Worm (Caenorhabditis elegans): ENCODE results near the gene ugt-40.

The ugt-40 gene

DNA sequence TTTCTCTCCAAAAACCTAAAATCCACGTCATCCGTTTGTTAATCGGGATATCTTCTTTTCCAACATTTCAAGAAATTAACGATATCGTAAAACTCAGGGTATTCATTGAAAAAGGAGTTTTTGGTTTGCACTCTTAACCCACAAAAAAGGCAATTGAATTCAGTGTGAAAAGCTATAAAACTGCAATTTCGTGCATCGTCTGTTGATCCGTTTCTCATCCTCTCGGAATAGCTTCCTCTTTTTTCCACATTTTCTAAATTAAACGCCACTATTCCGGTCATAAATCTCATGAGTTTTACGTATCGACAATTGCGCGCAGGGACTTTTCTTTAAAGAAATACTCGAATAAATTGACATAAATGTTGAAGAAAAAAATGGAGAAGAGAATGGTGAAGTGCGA is 29.5 kb downstream of the ugt-40 start:
- TF ChIP-seq dao-5 (tag; optimal IDR thresholded peaks at IDR 0.05) (no peak), W03F9.2 (tag; optimal IDR thresholded peaks at IDR 0.05) (no peak), him-1 (tag; optimal IDR thresholded peaks at IDR 0.05) (no peak)

DNA sequence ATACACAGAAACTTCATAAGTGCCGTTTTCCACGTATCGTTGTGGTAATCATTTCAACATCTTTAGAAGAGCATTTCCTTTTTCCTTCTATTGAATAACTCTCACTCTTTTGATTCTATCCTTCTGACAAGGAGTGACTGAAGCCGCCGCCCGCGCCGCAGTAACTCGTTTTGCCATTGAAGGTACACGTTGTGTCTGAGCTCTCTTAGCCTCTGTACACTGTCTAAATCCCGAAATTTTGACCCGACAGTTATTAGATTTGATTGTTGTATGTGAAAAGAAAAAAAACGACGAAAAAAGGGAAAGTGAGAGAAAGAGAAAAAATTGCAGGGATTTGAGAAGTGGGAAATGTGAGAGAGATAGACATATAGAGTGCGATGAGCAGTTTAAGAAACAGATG is 30.5 kb downstream of the ugt-40 start:
- TF ChIP-seq dao-5 (tag; optimal IDR thresholded peaks at IDR 0.05) (no peak), W03F9.2 (tag; optimal IDR thresholded peaks at IDR 0.05) (no peak), him-1 (tag; optimal IDR thresholded peaks at IDR 0.05) (no peak)

DNA sequence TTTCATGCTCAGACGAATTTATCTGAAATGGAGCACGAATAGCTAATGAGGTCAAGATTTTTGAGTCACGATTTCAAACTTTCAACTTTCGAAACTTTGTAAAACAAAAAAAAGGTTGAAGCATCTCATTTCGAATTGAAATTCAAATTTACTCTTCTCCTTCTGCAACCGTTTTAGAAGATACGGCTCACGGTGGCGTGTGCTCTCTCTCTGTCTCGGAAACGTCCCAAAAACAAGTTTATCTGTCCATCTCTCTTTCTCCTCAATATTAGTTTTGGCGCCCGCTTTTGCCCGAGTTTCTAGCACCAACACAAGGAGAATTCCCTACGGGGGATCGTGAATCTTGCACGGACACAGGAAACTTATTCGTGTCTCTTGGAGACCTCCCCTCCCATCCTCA is 31.4 kb downstream of the ugt-40 start:
- no peak for TF ChIP-seq W03F9.2 (tag; optimal IDR thresholded peaks at IDR 0.05)
- no peak for TF ChIP-seq dao-5 (tag; optimal IDR thresholded peaks at IDR 0.05)
- no peak for TF ChIP-seq him-1 (tag; optimal IDR thresholded peaks at IDR 0.05)

DNA sequence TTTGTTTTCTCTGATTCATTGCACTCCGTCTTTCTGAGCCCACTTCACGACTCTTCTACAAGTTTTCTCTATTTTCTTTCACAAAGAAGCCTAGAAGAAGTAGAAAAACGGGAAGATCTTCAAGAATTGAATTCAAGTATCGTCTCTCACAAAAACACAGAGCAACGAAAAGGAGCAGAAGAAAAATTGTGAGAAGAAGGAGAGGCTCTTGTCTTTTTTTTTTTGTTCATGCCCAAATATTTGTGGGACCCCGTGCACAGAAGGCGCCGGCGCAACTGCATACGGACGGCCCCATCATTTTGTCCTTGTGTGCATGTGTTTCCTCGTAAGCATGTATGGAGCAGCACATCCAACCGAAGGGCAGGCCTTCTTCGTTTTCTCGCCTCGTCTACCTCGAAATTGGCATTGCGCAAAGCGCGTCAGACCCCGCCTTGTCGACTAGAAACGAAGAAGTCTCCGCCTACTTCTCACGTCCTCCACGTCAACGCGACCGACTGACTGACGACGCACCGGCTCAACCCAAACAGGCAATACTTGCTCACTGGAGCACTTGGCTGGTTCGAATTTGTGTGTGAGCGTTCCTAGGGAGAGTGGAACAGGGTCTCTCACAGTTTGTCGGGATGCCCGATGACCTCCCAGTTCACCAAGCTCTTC is 35.1 kb downstream of the ugt-40 start:
- no peak for TF ChIP-seq W03F9.2 (tag; optimal IDR thresholded peaks at IDR 0.05)
- peak; percentile 17 for TF ChIP-seq him-1 (tag; optimal IDR thresholded peaks at IDR 0.05)
- no peak for TF ChIP-seq dao-5 (tag; optimal IDR thresholded peaks at IDR 0.05)

DNA sequence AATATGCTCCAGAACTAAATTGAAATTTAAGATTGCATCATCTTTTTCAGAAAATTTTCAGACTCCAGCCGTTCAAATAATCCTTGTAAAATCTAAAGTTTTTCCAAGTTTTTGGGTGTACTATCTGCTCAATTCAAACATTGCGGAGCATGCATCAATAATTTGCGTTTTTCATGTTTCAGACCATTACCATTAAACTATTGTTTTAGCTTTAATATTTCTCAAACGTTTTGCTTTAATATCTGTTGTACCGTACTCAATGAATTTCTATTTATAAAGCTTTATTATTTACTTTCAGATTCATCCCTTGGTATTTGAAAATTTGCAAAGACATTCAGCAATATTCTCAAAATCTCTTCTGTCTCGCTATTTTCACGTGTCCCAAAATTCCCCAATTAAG is 38.5 kb downstream of the ugt-40 start, which contains the start of gene odr-2:
Gene odr-2, plus strand, starts transcription at position 301 of the 400 bp plus-strand sequence.
- no peak for TF ChIP-seq W03F9.2 (tag; optimal IDR thresholded peaks at IDR 0.05)
- TF ChIP-seq dao-5 (tag; optimal IDR thresholded peaks at IDR 0.05) = no peak
- TF ChIP-seq him-1 (tag; optimal IDR thresholded peaks at IDR 0.05) = no peak

DNA sequence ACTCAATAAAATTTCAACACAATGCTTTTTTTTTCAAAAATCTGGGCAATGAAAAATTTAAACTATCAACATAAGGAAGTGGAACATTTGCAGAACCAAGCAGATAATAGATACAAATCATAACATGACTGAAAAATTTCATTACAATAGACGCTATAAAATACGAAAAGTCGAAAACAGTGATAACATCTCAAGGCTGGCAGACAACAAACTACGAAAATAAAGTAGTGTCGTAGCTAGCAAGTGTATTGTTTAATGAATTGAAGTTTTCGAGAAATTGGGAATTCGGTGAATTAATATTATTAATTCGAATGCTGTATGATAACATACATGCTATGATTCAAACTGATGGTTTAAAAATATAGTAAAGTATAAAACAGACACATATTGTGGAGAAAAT is 45.0 kb downstream of the ugt-40 start:
- no peak for TF ChIP-seq dao-5 (tag; optimal IDR thresholded peaks at IDR 0.05)
- TF ChIP-seq him-1 (tag; optimal IDR thresholded peaks at IDR 0.05) = no peak
- TF ChIP-seq W03F9.2 (tag; optimal IDR thresholded peaks at IDR 0.05) = no peak

DNA sequence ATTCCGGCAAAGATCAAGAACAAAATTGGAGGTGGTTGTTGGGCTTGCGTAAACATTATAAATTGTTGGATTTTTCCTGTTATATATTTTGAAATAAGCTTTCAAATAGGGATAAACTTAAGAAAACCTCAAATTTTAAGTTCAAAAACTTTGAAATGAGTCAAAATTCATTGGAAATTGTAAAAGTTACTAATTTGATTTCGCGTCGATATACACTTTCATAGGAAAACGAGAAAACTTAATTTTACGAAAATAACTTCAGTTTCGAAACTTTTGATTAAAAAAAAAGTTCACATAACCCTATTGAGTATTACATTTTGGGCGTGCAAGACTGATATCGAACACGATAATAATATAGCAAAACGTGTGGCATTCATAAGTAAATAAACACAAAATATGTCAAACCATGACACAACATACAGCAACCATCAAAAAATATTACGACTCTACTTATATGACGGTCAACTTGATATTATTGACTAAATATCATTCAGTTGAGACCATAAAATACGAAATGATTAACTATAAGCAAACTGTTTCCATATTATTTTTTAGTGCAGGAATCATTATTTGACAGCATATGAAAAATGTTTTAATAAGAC is 45.5 kb downstream of the ugt-40 start:
- TF ChIP-seq W03F9.2 (tag; optimal IDR thresholded peaks at IDR 0.05) (no peak), him-1 (tag; optimal IDR thresholded peaks at IDR 0.05) (no peak), dao-5 (tag; optimal IDR thresholded peaks at IDR 0.05) (no peak)

DNA sequence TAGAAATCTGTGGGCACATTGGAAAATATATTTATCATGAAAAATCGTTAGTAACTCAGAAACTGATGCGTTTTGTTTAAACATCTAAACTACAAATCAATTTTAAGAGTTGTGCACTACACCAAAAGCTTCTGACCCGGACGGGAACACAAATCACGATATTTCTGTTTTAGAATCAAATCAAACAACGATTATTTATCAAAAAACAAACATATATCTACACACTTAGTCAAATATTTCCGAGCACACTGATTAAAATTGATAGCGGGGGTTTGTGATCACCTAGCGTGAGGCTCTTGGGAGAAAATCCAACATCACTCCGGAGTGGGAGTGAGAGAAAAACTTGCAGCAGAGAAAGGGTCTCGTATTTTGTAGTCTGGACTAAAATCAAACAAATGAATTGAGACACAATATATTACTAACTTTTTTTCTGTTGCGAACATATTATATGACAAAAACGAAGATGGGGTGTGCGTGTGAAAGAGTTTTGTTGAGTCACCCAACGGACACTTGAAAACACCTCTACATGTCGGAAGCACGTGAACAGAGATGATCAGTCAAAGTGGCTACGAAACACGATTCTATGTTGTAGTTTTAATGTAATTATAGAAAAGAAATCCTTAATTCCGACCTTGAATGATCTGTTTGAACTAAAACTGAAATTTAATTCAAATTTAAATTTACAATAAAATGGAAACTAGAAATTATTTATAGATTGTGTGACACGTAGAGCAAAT is 46.3 kb downstream of the ugt-40 start:
- TF ChIP-seq dao-5 (tag; optimal IDR thresholded peaks at IDR 0.05) = no peak
- TF ChIP-seq W03F9.2 (tag; optimal IDR thresholded peaks at IDR 0.05) = no peak
- TF ChIP-seq him-1 (tag; optimal IDR thresholded peaks at IDR 0.05) = no peak

DNA sequence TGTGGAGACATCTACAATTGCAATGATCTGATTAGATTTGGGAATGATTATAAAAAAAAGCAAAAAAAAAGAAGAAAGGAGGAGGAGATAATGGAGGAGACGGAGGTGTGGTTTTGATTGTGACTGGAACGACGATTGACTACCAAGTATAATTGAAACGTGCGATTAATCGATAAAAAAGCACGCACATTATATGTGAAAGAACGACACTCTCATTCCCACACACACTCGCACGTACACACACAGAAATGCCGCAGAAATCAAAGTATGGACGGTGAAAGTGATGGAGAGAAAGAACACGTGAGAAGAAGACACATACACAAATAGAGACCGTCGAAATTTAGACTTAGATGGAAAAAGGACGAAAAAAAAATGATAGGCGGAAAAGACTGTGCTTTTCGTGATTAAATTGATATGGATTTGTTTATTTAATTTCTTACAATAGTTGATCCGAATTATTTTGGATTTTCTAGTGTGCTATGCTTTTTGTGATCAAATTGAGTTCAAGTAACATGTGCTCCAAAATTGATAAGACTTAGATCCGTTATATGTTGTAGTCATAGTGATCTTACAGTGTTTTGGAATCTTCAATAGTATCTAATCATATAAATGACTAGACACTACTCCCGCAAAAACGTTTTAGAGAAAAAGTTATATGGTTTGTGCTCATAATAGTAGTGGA is 47.9 kb downstream of the ugt-40 start, which contains the start of gene nhr-135:
Gene nhr-135, minus strand, starts transcription at position 51 of the 682 bp plus-strand sequence.
- TF ChIP-seq him-1 (tag; optimal IDR thresholded peaks at IDR 0.05) (no peak), W03F9.2 (tag; optimal IDR thresholded peaks at IDR 0.05) (peak; percentile 42), dao-5 (tag; optimal IDR thresholded peaks at IDR 0.05) (no peak)

DNA sequence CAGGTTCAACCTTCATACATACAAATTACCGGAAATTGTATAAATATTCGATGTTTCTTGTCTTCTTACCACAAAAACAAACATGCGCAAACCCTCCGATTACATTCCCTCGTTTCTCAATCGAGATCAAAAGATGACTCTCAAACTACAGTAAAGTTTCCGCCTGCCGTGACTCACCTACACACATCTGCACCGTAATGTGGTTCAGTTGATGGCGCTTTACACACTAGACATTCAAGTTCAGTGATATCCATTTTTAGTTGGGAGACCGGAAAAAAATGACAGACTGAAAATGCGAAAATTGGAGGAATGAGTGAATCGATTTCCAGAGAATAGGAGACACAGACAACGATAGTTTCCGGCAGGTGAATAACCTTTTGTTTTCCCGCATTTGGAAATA is 50.5 kb downstream of the ugt-40 start, which contains the start of gene nhr-286:
Gene nhr-286, minus strand, starts transcription at position 324 of the 400 bp plus-strand sequence.
- no peak for TF ChIP-seq dao-5 (tag; optimal IDR thresholded peaks at IDR 0.05)
- TF ChIP-seq W03F9.2 (tag; optimal IDR thresholded peaks at IDR 0.05) = no peak
- no peak for TF ChIP-seq him-1 (tag; optimal IDR thresholded peaks at IDR 0.05)
